Worm (Caenorhabditis elegans) whole organism, L3 larva: ENCODE data around the gene daf-31.

ENCODE experiments used
- R02D3.7 ChIP-seq: fragments of 150-350 bp; optimal IDR thresholded peaks from 2 replicates; lab custom pipeline; 2014; ENCODE audit warnings: missing biosample characterization, missing genetic modification characterization
- ZK546.5 ChIP-seq: sonication (generic microtip); optimal IDR thresholded peaks from 2 replicates; lab custom pipeline; 2017; ENCODE audit warnings: missing biosample characterization, missing genetic modification characterization
- aly-2 ChIP-seq: fragments of 150-350 bp; optimal IDR thresholded peaks from 2 replicates; lab custom pipeline; 2014; ENCODE audit warnings: missing biosample characterization, missing genetic modification characterization
- ama-1 ChIP-seq: fragments of 150-350 bp; optimal IDR thresholded peaks from 2 replicates; lab custom pipeline; 2018
- ceh-16 ChIP-seq: sonication (generic microtip); optimal IDR thresholded peaks from 2 replicates; lab custom pipeline; 2017; ENCODE audit warnings: missing biosample characterization, missing genetic modification characterization
- ceh-28 ChIP-seq: fragments of 150-350 bp; optimal IDR thresholded peaks from 2 replicates; lab custom pipeline; 2014; ENCODE audit warnings: missing biosample characterization, missing genetic modification reagents, missing genetic modification characterization
- ceh-82 ChIP-seq: fragments of 150-350 bp; optimal IDR thresholded peaks from 2 replicates; lab custom pipeline; 2014; ENCODE audit warnings: missing biosample characterization, missing genetic modification characterization
- ceh-9 ChIP-seq: sonication (generic microtip); optimal IDR thresholded peaks from 2 replicates; lab custom pipeline; 2018; ENCODE audit warnings: missing biosample characterization, missing genetic modification characterization
- daf-12 ChIP-seq: fragments of 150-350 bp; optimal IDR thresholded peaks from 2 replicates; lab custom pipeline; 2014; ENCODE audit warnings: missing biosample characterization, missing genetic modification reagents, missing genetic modification characterization
- egl-27 ChIP-seq: sonication (generic microtip); optimal IDR thresholded peaks from 4 replicates; lab custom pipeline; 2017; ENCODE audit warnings: missing biosample characterization, missing genetic modification reagents, missing genetic modification characterization
- egl-5 ChIP-seq: fragments of 150-350 bp; optimal IDR thresholded peaks from 2 replicates; lab custom pipeline; 2017; ENCODE audit warnings: missing biosample characterization, missing genetic modification reagents, missing genetic modification characterization, inconsistent platforms
- elt-1 ChIP-seq: fragments of 150-350 bp; optimal IDR thresholded peaks from 2 replicates; lab custom pipeline; 2014; ENCODE audit warnings: missing biosample characterization, missing genetic modification characterization
- elt-2 ChIP-seq: sonication (generic microtip); optimal IDR thresholded peaks from 2 replicates; lab custom pipeline; 2016; ENCODE audit warnings: missing genetic modification reagents, mild to moderate bottlenecking, missing genetic modification characterization, missing compliant biosample characterization
- elt-3 ChIP-seq, 3 experiments: fragments of 150-350 bp in 1 of 3; sonication (generic microtip) in 2 of 3; optimal IDR thresholded peaks; 2 replicates in 2 of 3; 4 replicates in 1 of 3; lab custom pipeline; 2014 to 2017; ENCODE audit warnings: missing biosample characterization in 3 of 3, missing genetic modification characterization in 3 of 3
- eor-1 ChIP-seq, 2 experiments: fragments of 150-350 bp; optimal IDR thresholded peaks; 2 replicates each; lab custom pipeline; 2014 to 2018; ENCODE audit warnings: missing biosample characterization in 2 of 2, missing genetic modification characterization in 2 of 2
- fkh-10 ChIP-seq: sonication (generic microtip); optimal IDR thresholded peaks from 2 replicates; lab custom pipeline; 2017; ENCODE audit warnings: missing biosample characterization, missing genetic modification reagents, missing genetic modification characterization
- fkh-2 ChIP-seq: fragments of 150-350 bp; optimal IDR thresholded peaks from 2 replicates; lab custom pipeline; 2014; ENCODE audit warnings: missing biosample characterization, missing genetic modification reagents, missing genetic modification characterization
- fos-1 ChIP-seq: fragments of 150-350 bp; optimal IDR thresholded peaks from 2 replicates; lab custom pipeline; 2014; ENCODE audit warnings: missing biosample characterization, missing genetic modification characterization
- hmg-11 ChIP-seq: sonication (generic microtip); optimal IDR thresholded peaks from 2 replicates; lab custom pipeline; 2016; ENCODE audit warnings: missing genetic modification characterization, missing compliant biosample characterization
- jun-1 ChIP-seq: fragments of 150-350 bp; optimal IDR thresholded peaks from 2 replicates; lab custom pipeline; 2014; ENCODE audit warnings: missing biosample characterization, missing genetic modification reagents, missing genetic modification characterization
- lin-15B ChIP-seq: fragments of 150-350 bp; optimal IDR thresholded peaks from 2 replicates; lab custom pipeline; 2014; ENCODE audit warnings: missing biosample characterization, missing genetic modification characterization
- lin-39 ChIP-seq: fragments of 150-350 bp; optimal IDR thresholded peaks from 2 replicates; lab custom pipeline; 2018; ENCODE audit warnings: missing biosample characterization, missing genetic modification reagents, missing genetic modification characterization
- lsy-12 ChIP-seq: sonication (generic microtip); optimal IDR thresholded peaks from 2 replicates; lab custom pipeline; 2016; ENCODE audit warnings: mild to moderate bottlenecking, missing genetic modification characterization, missing compliant biosample characterization
- mdl-1 ChIP-seq: fragments of 150-350 bp; optimal IDR thresholded peaks from 2 replicates; lab custom pipeline; 2014; ENCODE audit warnings: missing biosample characterization, missing genetic modification characterization
- mml-1 ChIP-seq: fragments of 150-350 bp; sonication (generic microtip); optimal IDR thresholded peaks from 3 replicates; lab custom pipeline; 2014; ENCODE audit warnings: missing biosample characterization, missing genetic modification characterization
- nfya-1 ChIP-seq: sonication (generic microtip); optimal IDR thresholded peaks from 2 replicates; lab custom pipeline; 2017; ENCODE audit warnings: missing genetic modification characterization, mild to moderate bottlenecking, missing compliant biosample characterization, antibody characterized with exemption, moderate library complexity; ENCODE audit not compliant: insufficient read depth
- nhr-11 ChIP-seq: fragments of 150-350 bp; optimal IDR thresholded peaks from 2 replicates; lab custom pipeline; 2014; ENCODE audit warnings: missing biosample characterization, missing genetic modification characterization
- nhr-12 ChIP-seq: fragments of 150-350 bp; optimal IDR thresholded peaks from 2 replicates; lab custom pipeline; 2014; ENCODE audit warnings: missing biosample characterization, missing genetic modification characterization
- nhr-23 ChIP-seq: fragments of 150-350 bp; optimal IDR thresholded peaks from 2 replicates; lab custom pipeline; 2014; ENCODE audit warnings: missing biosample characterization, missing genetic modification reagents, missing genetic modification characterization
- nhr-237 ChIP-seq: fragments of 150-350 bp; optimal IDR thresholded peaks from 2 replicates; lab custom pipeline; 2014; ENCODE audit warnings: missing biosample characterization, missing genetic modification characterization
- nhr-25 ChIP-seq: sonication (generic microtip); optimal IDR thresholded peaks from 2 replicates; lab custom pipeline; 2017; ENCODE audit warnings: missing biosample characterization, missing genetic modification characterization
- nhr-28 ChIP-seq: fragments of 150-350 bp; optimal IDR thresholded peaks from 2 replicates; lab custom pipeline; 2014; ENCODE audit warnings: missing biosample characterization, missing genetic modification characterization
- nhr-43 ChIP-seq: sonication (generic microtip); optimal IDR thresholded peaks from 2 replicates; lab custom pipeline; 2016; ENCODE audit warnings: mild to moderate bottlenecking, missing genetic modification characterization, missing compliant biosample characterization; ENCODE audit not compliant: poor library complexity, severe bottlenecking
- nhr-67 ChIP-seq: fragments of 150-350 bp; optimal IDR thresholded peaks from 2 replicates; lab custom pipeline; 2014; ENCODE audit warnings: missing biosample characterization, missing genetic modification characterization
- nhr-76 ChIP-seq: fragments of 150-350 bp; sonication (generic microtip); optimal IDR thresholded peaks from 5 replicates; lab custom pipeline; 2014; ENCODE audit warnings: missing biosample characterization, missing genetic modification characterization
- nhr-77 ChIP-seq: fragments of 150-350 bp; optimal IDR thresholded peaks from 2 replicates; lab custom pipeline; 2014; ENCODE audit warnings: missing biosample characterization, missing genetic modification characterization
- pha-4 ChIP-seq: fragments of 150-350 bp; optimal IDR thresholded peaks from 2 replicates; lab custom pipeline; 2014; ENCODE audit warnings: missing biosample characterization, missing genetic modification reagents, missing genetic modification characterization
- pqm-1 ChIP-seq: fragments of 150-350 bp; optimal IDR thresholded peaks from 2 replicates; lab custom pipeline; 2017; ENCODE audit warnings: missing biosample characterization, missing genetic modification characterization, inconsistent platforms
- sea-2 ChIP-seq: fragments of 150-350 bp; sonication (generic microtip); optimal IDR thresholded peaks from 4 replicates; lab custom pipeline; 2014; ENCODE audit warnings: missing biosample characterization, missing genetic modification reagents, missing genetic modification characterization
- skn-1 ChIP-seq: fragments of 150-350 bp; optimal IDR thresholded peaks from 2 replicates; lab custom pipeline; 2014; ENCODE audit warnings: missing biosample characterization, missing genetic modification characterization
- snpc-4 ChIP-seq: fragments of 150-350 bp; optimal IDR thresholded peaks from 2 replicates; lab custom pipeline; 2014; ENCODE audit warnings: missing biosample characterization, missing genetic modification characterization
- tbx-2 ChIP-seq: sonication (generic microtip); optimal IDR thresholded peaks from 2 replicates; lab custom pipeline; 2016; ENCODE audit warnings: mild to moderate bottlenecking, missing genetic modification characterization, missing compliant biosample characterization
- unc-39 ChIP-seq: sonication (generic microtip); optimal IDR thresholded peaks from 4 replicates; lab custom pipeline; 2017; ENCODE audit warnings: missing biosample characterization, missing genetic modification characterization
- unc-62 ChIP-seq: fragments of 150-350 bp; sonication (generic microtip); optimal IDR thresholded peaks from 4 replicates; lab custom pipeline; 2014; ENCODE audit warnings: missing biosample characterization, missing genetic modification reagents, missing genetic modification characterization
- zag-1 ChIP-seq: fragments of 150-350 bp; optimal IDR thresholded peaks from 2 replicates; lab custom pipeline; 2014; ENCODE audit warnings: missing biosample characterization, missing genetic modification characterization
- ztf-11 ChIP-seq: fragments of 150-350 bp; optimal IDR thresholded peaks from 2 replicates; lab custom pipeline; 2014; ENCODE audit warnings: missing biosample characterization, missing genetic modification characterization
- ztf-4 ChIP-seq: fragments of 150-350 bp; optimal IDR thresholded peaks from 2 replicates; lab custom pipeline; 2014; ENCODE audit warnings: missing biosample characterization, missing genetic modification characterization

The daf-31 gene

DNA sequence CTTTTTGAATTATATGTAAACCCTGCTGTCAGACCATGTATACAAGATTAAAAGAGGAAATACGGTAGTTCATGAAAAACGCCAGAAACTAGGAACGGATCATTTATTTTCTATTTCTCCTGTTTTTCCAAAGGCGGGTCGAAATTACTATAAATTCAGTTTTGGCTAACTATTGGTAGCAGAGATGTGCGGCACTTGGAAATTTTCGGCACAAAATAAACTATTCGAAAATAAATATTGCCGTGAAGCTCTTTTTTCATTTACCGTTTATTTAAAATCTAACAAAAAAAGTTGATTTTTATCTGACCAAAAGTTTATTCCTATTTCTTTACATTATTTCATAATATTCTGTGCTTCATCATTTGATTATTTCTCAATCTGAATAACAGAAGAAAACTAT lies 46.0 kb upstream of the daf-31 start, which contains the start of gene T09A12.1:
T09A12.1 (plus strand) TSS at position 301 of the 400 bp plus-strand sequence.
- TF ChIP-seq aly-2: no peak

DNA sequence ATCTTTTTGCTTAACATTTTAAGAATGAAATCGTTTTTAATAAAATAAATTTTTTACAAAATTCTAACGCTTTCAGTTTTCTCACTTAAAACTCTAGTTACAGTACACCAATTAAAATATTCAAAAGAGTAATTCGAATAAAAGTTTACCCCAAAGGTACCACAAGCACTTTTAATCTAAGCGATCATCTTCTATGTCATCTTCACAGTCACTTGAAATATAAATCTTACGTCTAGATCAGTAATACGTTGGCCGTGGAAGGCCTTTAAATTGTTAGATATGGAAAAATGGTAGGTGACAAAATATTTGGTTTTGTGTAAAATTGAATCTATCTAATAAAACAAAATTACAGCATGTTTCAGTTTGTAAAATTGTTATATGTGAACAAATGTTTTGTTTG lies 42.7 kb upstream of the daf-31 start:
- peak; percentile 34 for TF ChIP-seq nhr-23 (tag; lab: Kevin White, UChicago)
- no peak for TF ChIP-seq ceh-28 (tag; lab: Kevin White, UChicago)
- peak; percentile 94 for TF ChIP-seq elt-1 (tag; lab: Kevin White, UChicago)

DNA sequence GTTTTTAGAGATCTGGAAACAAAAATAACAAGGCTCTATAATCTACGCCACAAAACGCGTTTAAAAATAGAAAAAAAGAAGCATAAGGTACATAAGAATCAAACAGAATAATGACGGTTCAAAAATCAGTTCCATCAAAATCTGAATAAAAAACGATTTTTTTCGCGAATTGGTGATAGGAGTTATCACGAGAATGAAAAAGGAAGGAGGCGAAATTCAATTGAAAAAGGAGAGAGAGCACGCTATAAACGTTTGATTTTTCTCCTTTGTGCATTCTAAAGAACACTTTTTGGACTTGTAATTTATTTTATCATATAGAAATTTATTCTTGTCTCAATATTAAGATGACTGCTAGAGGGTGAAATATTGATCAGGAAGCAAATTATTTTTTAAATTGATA lies 38.7 kb upstream of the daf-31 start:
- TF ChIP-seq pqm-1 (tag; lab: Kevin White, UChicago) (peak; percentile 71), jun-1 (peak; percentile 8), elt-2 (tag; lab: Kevin White, UChicago) (peak; percentile 82), ceh-28 (tag; lab: Kevin White, UChicago) (no peak), nhr-237 (tag; lab: Kevin White, UChicago) (no peak)

DNA sequence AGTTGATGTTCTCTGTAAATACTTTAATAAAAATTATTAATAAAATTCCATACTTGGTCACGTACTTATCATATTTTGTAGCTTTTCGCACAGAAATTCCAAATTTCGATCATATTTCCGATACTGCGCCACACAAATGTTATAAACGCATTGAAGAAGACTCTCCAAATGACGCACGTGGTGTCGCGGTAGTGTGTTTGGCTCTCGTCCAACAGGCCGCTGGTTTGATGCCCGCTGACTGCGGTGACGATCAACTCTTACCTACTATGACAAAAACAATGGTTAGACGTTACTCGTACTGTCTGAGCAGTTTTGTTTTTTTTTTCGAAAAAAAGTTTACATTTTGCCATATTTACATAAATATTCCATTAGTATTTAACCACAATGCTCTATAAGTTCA lies 37.2 kb upstream of the daf-31 start:
- TF ChIP-seq nhr-77 (tag; lab: Kevin White, UChicago) (no peak), skn-1 (tag; lab: Kevin White, UChicago) (peak; percentile 35), egl-5 (tag; lab: Kevin White, UChicago) (peak; percentile 16), unc-39 (tag; lab: Kevin White, UChicago) (no peak), zag-1 (no peak), egl-27 (tag; lab: Kevin White, UChicago) (no peak), mml-1 (tag; lab: Kevin White, UChicago) (no peak), nhr-12 (tag; lab: Kevin White, UChicago) (no peak), elt-2 (tag; lab: Kevin White, UChicago) (peak; percentile 66), ama-1 (lab: Kevin White, UChicago) (no peak), ztf-4 (tag; lab: Kevin White, UChicago) (no peak), ceh-9 (tag; lab: Kevin White, UChicago) (no peak), elt-3 (tag; optimal IDR thresholded peaks at IDR 0.05; lab: Kevin White, UChicago) (peak in 1 of 3 experiments; percentile 72), nhr-237 (tag; lab: Kevin White, UChicago) (no peak), fkh-10 (GFP tag; lab: Kevin White, UChicago) (no peak), lin-39 (peak; percentile 70), nhr-23 (tag; lab: Kevin White, UChicago) (peak; percentile 58), R02D3.7 (tag; lab: Kevin White, UChicago) (no peak), lsy-12 (tag; lab: Kevin White, UChicago) (peak; percentile 48), ZK546.5 (tag; lab: Kevin White, UChicago) (no peak), jun-1 (peak; percentile 31), unc-62 (GFP tag; lab: Kevin White, UChicago) (no peak), fkh-2 (no peak), nhr-25 (tag; lab: Kevin White, UChicago) (peak; percentile 51), tbx-2 (tag; lab: Kevin White, UChicago) (peak; percentile 22), eor-1 (tag; optimal IDR thresholded peaks at IDR 0.05; lab: Kevin White, UChicago) (no peak), pqm-1 (tag; lab: Kevin White, UChicago) (peak; percentile 13), nfya-1 (peak; percentile 71), pha-4 (tag; lab: Kevin White, UChicago) (peak; percentile 64), sea-2 (GFP tag; lab: Kevin White, UChicago) (no peak), lin-15B (tag; lab: Kevin White, UChicago) (no peak), nhr-28 (tag; lab: Kevin White, UChicago) (no peak), hmg-11 (peak; percentile 89), ceh-16 (tag; lab: Kevin White, UChicago) (no peak), fos-1 (no peak), nhr-11 (tag; lab: Kevin White, UChicago) (no peak), nhr-67 (tag; lab: Kevin White, UChicago) (no peak), mdl-1 (tag; lab: Kevin White, UChicago) (no peak), nhr-76 (tag; lab: Kevin White, UChicago) (no peak), ceh-82 (no peak), daf-12 (no peak), elt-1 (tag; lab: Kevin White, UChicago) (no peak), aly-2 (no peak), ztf-11 (tag; lab: Kevin White, UChicago) (no peak), ceh-28 (tag; lab: Kevin White, UChicago) (no peak), nhr-43 (tag; lab: Kevin White, UChicago) (peak; percentile 57), snpc-4 (tag; lab: Kevin White, UChicago) (no peak)
